Fruit fly (Drosophila melanogaster) whole organism: ENCODE results near the gene Miox.

ENCODE experiments used
- CG8478 ChIP-seq: fragments of >200 bp; optimal IDR thresholded peaks from 2 replicates; lab custom pipeline; 2018; ENCODE audit warnings: inconsistent platforms
- Dll ChIP-seq: fragments of >200 bp; optimal IDR thresholded peaks from 2 replicates; lab custom pipeline; 2017
- EcR ChIP-seq, 2 experiments: fragments of >200 bp; optimal IDR thresholded peaks; 2 replicates each; lab custom pipeline; 2017; ENCODE audit warnings: missing biosample characterization in 2 of 2, missing genetic modification characterization in 2 of 2, missing genetic modification reagents in 2 of 2
- pan ChIP-seq: fragments of >200 bp; optimal IDR thresholded peaks from 2 replicates; lab custom pipeline; 2017
- psq ChIP-seq: fragments of >200 bp; optimal IDR thresholded peaks from 2 replicates; lab custom pipeline; 2017
- usp ChIP-seq: fragments of >200 bp; optimal IDR thresholded peaks from 2 replicates; lab custom pipeline; 2017; ENCODE audit warnings: missing biosample characterization, missing genetic modification characterization, mixed read lengths

Gene Miox

DNA sequence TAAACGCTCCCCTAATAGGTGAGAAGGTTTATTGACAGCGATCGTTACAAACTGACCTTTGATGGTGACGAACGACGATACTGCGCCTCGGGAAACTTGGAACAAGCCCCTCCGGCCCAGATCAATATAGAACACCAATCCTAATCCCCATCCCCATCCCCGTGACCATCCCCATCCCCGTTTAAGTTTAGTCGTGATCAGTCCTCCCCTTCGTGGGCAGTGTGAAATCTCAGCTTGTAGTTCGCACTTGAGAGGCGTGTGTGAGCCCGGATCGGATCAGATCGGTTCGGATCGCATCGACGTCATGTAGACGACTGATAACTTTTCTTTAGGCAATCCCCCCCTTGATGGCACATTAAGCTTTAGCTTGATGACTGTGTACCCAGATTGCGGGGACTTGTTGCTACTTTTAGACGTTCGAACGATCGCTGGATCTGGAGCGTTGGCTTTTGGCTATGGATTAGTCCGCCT lies at the start of gene Miox:
Gene Miox (plus strand): TSS at position 421 of the 471 bp plus-strand sequence.
- TF ChIP-seq CG8478 (lab: Kevin White, UChicago), result no peak
- no peak for TF ChIP-seq usp (GFP tag; lab: Kevin White, UChicago)
- no peak for TF ChIP-seq pan (lab: Kevin White, UChicago)
- TF ChIP-seq Dll (lab: Kevin White, UChicago), result no peak
- no peak for TF ChIP-seq psq (lab: Kevin White, UChicago)
- TF ChIP-seq EcR (GFP tag; optimal IDR thresholded peaks at IDR 0.05; lab: Kevin White, UChicago), result no peak

DNA sequence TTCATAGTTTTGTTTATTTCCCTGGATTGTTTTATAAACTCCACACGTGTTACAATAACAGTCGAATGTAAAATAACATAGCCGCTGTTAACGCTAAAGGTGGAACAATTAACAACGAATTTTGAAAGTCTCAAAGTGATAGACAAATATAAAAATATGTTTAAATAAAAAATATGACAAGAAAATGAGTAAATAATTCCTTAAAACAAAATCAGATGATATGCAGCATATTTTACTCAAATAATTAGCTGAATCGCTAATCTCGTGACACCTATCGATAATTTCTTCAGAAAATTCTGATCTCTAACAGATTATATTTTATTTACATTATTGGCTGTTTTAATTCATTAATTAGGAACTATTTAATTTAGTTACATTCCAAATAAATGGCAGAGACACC lies 48.2 kb upstream of the Miox start, which contains the start of the genes CG5645 and Atg12:
Gene CG5645 (minus strand): TSS at position 77 of the 400 bp plus-strand sequence.
Gene Atg12 (plus strand): TSS at position 338 of the 400 bp plus-strand sequence.
- TF ChIP-seq EcR (GFP tag; optimal IDR thresholded peaks at IDR 0.05; lab: Kevin White, UChicago) (no peak), CG8478 (lab: Kevin White, UChicago) (no peak), psq (lab: Kevin White, UChicago) (no peak)

DNA sequence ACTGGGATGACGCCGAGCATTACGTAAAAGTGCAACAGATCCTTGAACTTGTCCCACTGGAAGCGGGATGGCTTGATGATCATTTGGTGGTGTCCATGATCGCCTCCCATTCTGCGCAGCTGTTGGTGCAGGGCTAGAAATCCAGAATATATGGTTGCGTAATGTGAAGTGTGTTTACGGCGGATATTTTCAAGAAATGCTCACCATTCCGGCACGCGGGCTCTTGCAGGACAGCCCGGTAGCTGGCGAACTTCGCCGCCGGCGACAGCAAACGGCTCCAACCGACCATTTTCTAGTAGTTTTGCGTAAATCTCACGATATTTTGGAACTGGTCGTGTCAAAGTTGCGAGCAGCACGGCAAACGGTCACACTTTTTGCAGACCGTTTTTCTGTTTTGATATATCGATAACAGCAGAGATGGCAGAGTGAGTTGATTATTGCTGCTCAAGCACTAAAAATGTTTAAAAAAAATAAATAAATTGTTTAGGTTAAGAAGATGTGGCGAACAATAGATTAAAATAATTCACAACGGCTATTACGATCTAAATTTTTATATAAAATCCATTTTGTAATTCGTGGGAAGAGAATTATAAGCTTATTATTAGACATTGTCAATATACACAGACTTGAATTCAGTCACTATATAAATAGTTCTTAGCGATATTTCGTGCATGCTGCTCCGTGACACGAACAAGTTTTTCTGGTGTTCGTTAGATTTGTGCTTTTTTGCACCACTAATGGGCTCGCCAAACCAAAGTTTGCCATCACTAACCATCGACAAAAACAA lies 46.5 kb upstream of the Miox start, which contains the start of the genes ND-SGDH and RhoGAP68F:
Gene ND-SGDH (minus strand): TSS at position 472 of the 787 bp plus-strand sequence.
Gene RhoGAP68F (plus strand): TSS at position 756 of the 787 bp plus-strand sequence.
- TF ChIP-seq EcR (GFP tag; optimal IDR thresholded peaks at IDR 0.05; lab: Kevin White, UChicago), result no peak
- no peak for TF ChIP-seq pan (lab: Kevin White, UChicago)
- no peak for TF ChIP-seq usp (GFP tag; lab: Kevin White, UChicago)
- no peak for TF ChIP-seq psq (lab: Kevin White, UChicago)
- TF ChIP-seq CG8478 (lab: Kevin White, UChicago), result no peak
- no peak for TF ChIP-seq Dll (lab: Kevin White, UChicago)

DNA sequence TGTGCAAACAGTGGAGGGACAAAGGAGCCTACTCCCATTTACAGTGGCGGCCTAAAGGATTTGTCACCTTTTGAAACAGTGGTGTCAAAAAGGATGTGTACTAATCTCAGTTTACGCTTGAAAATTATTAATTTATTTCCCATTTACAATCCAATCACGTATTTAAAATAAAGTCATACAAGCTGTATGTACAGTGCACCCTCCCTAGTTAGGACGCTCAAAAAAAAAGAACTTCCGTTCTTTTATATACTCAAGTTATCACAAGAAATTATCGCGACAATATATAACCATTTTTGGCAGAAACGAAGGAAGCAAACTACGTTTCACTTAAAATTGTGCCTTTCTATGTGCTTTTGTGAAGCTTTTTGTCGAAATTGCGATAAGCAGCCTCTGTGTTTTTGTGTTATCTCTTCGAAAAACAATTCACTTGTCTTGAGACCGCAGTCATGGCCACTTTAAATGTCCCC lies 45.5 kb upstream of the Miox start:
- TF ChIP-seq CG8478 (lab: Kevin White, UChicago), result no peak
- no peak for TF ChIP-seq psq (lab: Kevin White, UChicago)
- TF ChIP-seq pan (lab: Kevin White, UChicago), result no peak
- TF ChIP-seq Dll (lab: Kevin White, UChicago), result no peak
- no peak for TF ChIP-seq usp (GFP tag; lab: Kevin White, UChicago)

DNA sequence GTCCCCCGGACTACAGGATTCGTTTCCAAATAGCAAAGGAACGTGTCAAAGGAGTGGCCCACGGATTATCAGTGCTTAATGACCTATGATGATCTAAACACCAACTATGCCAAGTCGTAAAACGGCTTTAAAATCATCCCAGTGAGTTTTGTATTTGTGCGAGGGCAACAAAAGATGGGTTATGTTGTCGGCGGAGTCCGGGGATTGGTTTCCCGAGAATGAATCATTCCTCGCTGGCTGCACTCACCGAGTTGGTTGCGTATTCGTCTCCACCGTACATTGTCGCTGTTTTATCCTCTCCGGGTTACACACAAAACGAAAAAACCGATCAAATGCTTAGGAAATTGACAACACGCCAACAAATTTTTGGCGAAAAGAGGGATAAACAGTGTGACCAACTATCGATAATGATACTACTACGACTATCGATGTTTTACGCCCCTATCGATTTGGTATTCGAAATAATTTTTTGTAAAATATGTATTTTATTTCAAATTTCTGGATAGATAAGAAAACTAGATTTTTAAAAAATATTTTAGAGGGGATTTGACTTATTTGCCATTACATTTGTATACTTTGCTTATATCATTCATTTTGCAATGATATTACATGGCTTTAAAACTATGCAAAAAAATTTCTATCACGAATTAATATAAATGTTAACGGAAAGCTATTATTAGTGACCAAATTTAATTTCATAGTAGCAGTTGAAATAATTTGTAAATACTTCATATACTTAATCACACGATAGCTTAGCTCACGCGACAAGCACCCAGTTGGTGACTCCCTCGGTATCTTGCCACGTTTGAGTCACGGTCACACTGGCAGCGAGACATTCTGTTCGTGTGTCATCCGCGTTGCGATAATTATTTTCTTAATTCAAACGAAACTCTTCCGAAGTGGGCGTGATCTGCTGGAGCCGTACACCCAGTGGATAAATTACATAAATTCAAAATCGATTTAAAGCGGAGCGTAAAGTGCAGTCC lies 38.8 kb upstream of the Miox start, which contains the start of the genes eIF3l and Nrx-IV:
Gene eIF3l (minus strand): TSS at position 389 of the 986 bp plus-strand sequence.
Gene Nrx-IV (plus strand): TSS at position 811 of the 986 bp plus-strand sequence.
- TF ChIP-seq usp (GFP tag; lab: Kevin White, UChicago) (no peak), psq (lab: Kevin White, UChicago) (no peak), CG8478 (lab: Kevin White, UChicago) (no peak), Dll (lab: Kevin White, UChicago) (no peak), pan (lab: Kevin White, UChicago) (no peak), EcR (GFP tag; optimal IDR thresholded peaks at IDR 0.05; lab: Kevin White, UChicago) (no peak)

DNA sequence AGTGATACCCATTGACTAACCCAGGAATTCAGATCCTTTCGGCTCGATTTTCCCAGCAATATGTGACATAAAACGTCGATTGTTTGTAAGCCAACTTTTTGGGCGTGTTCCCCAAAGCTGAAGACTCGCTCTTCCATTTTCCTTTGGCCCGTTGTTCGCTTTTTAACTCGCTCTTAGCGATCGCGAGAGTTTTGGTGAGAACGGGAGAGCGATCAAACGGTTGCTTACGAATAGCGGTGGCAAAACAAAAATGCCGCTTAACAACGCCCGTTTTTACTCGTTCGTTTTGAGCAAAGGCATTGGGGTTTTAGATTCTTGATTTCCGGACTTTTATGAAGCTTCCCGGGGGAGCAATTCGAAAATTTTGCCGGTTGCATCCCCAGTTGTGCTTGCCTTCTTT lies 37.8 kb upstream of the Miox start:
- TF ChIP-seq EcR (GFP tag; optimal IDR thresholded peaks at IDR 0.05; lab: Kevin White, UChicago), result no peak
- TF ChIP-seq pan (lab: Kevin White, UChicago), result no peak
- no peak for TF ChIP-seq psq (lab: Kevin White, UChicago)
- no peak for TF ChIP-seq usp (GFP tag; lab: Kevin White, UChicago)
- no peak for TF ChIP-seq CG8478 (lab: Kevin White, UChicago)

DNA sequence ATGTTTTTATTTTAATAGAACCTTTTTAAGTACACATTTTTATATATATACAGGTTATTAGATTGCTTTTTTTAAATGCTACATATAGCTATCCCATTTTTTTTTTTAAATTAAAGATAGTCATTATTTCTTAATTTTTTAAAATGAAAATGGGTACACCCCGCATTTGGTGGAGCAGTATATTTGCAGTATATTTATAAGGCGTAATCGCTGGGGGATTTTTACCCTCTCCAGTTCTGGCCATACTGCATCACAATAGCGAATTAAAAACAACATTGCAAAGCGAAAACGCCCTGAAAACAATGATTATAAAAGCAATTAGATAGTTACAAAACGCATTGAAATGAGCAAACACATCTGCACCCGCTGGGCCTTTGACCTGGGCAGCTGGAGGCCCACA lies 35.8 kb upstream of the Miox start, which contains the start of gene CG32099:
Gene CG32099 (plus strand): TSS at position 250 of the 400 bp plus-strand sequence.
- TF ChIP-seq Dll (lab: Kevin White, UChicago) (no peak), CG8478 (lab: Kevin White, UChicago) (no peak), EcR (GFP tag; optimal IDR thresholded peaks at IDR 0.05; lab: Kevin White, UChicago) (no peak), pan (lab: Kevin White, UChicago) (no peak), usp (GFP tag; lab: Kevin White, UChicago) (no peak), psq (lab: Kevin White, UChicago) (no peak)

DNA sequence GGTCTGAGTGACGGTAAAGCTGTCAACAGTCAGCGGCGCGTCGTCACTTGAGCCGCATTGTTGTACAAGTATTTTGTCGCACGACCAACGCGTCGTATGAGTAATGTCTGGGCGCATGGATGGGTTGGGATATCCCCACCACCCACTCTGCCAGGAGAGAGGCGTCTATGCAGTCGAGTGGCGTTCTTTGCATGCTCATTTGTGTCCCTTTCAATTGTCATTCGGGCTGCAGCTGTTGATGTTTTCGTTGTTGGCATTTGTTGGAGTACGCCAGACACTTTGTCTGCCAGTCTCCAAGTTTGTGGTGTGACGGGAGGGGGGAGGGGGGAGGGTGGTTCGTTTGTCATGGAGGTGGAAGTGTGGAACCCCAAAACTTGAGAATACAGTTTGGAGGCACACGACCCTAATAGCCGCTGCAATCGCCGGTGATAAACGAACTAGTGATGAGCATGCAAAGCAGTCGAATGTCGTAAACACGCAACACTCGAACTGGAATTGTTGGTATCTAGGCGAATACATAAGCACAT lies 22.6 kb upstream of the Miox start:
- no peak for TF ChIP-seq Dll (lab: Kevin White, UChicago)
- no peak for TF ChIP-seq pan (lab: Kevin White, UChicago)
- TF ChIP-seq CG8478 (lab: Kevin White, UChicago), result no peak
- TF ChIP-seq psq (lab: Kevin White, UChicago), result no peak
- no peak for TF ChIP-seq EcR (GFP tag; optimal IDR thresholded peaks at IDR 0.05; lab: Kevin White, UChicago)
- no peak for TF ChIP-seq usp (GFP tag; lab: Kevin White, UChicago)

DNA sequence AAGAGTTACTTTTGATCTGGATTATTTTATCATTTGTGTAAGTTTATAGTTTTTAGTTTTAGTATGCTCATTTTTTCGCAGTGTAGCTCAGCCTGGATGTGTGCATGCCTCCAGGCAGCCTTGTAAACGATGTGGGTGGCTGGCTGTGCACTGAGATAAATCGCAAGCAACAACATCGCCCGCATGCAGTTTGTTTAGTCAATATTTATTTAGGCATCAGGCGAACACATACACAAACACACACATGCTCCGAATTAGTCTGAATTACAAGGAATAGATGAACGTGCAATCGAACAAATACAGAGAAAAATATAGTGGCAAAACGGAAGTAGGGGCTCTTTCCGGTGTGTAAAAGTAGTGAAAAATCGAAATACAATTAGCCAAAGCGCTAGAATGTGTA lies 21.7 kb upstream of the Miox start:
- TF ChIP-seq EcR (GFP tag; optimal IDR thresholded peaks at IDR 0.05; lab: Kevin White, UChicago), result no peak
- TF ChIP-seq Dll (lab: Kevin White, UChicago), result no peak
- no peak for TF ChIP-seq CG8478 (lab: Kevin White, UChicago)
- no peak for TF ChIP-seq pan (lab: Kevin White, UChicago)
- TF ChIP-seq psq (lab: Kevin White, UChicago), result no peak
- no peak for TF ChIP-seq usp (GFP tag; lab: Kevin White, UChicago)

DNA sequence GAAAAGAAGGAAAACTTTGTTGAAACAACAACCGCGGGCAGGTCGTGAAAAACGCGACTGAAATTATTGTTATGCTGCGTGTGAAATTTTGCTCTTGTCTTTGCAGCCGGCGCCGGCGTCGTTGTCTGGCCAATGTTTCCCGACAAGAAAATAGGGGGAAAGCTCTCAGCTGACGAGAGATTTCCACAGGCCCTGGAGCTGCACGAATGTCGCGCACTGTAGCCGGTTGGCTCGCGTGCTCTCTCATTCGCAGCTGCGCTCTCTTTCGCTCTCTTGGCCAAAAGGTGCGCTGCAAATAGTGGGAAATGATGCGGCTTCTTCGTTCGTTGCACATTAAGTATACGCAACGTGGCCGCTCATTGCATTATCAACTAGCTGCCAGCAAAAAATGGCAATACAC lies 21.1 kb upstream of the Miox start, which contains the start of gene CG9760:
Gene CG9760 (minus strand): TSS at position 43 of the 400 bp plus-strand sequence.
- TF ChIP-seq psq (lab: Kevin White, UChicago), result no peak
- peak; percentile 31 for TF ChIP-seq Dll (lab: Kevin White, UChicago)
